Worm (Caenorhabditis elegans): Measurements from ENCODE around the gene nhr-27.

nhr-27 gene

ce11 chrX:12731188-12731857 lies 76.8 kb downstream of the nhr-27 start, which contains the start of gene pgp-12:
Gene pgp-12 (plus strand): TSS chrX:12731807.
- TF ChIP-seq lin-1 (GFP tag; IDR thresholded peaks at IDR 0.05) (no peak), lin-38 (GFP tag; IDR thresholded peaks at IDR 0.05) (no peak), daf-16 (GFP tag; optimal IDR thresholded peaks at IDR 0.05) (no peak), daf-16 (tag; optimal IDR thresholded peaks at IDR 0.05) (no peak), nhr-28 (tag; optimal IDR thresholded peaks at IDR 0.05) (peak; percentile 41), lsy-2 (tag; optimal IDR thresholded peaks at IDR 0.05) (no peak), nhr-76 (tag; optimal IDR thresholded peaks at IDR 0.05) (no peak), php-3 (GFP tag; IDR thresholded peaks at IDR 0.05) (peak; percentile 65), snpc-1.2 (GFP tag; IDR thresholded peaks at IDR 0.05) (no peak), daf-12 (tag; optimal IDR thresholded peaks at IDR 0.05) (no peak), sdz-12 (GFP tag; optimal IDR thresholded peaks at IDR 0.05) (no peak), zfp-2 (tag; optimal IDR thresholded peaks at IDR 0.05) (no peak), Y48G9A.11 (GFP tag; IDR thresholded peaks at IDR 0.05) (no peak), ZK546.5 (tag; optimal IDR thresholded peaks at IDR 0.05) (no peak), saeg-2 (GFP tag; IDR thresholded peaks at IDR 0.05) (no peak), dmd-6 (GFP tag; IDR thresholded peaks at IDR 0.05) (peak; percentile 47), aly-2 (tag; optimal IDR thresholded peaks at IDR 0.05) (no peak), pha-4 (GFP tag; IDR thresholded peaks at IDR 0.05) (no peak), pha-4 (tag; optimal IDR thresholded peaks at IDR 0.05) (no peak)

ce11 chrX:12730075-12730474 lies 78.0 kb downstream of the nhr-27 start:
- no peak for TF ChIP-seq mdl-1 (tag; optimal IDR thresholded peaks at IDR 0.05)
- no peak for TF ChIP-seq ceh-32 (tag; optimal IDR thresholded peaks at IDR 0.05; ENCODE audit: poor library complexity)
- no peak for TF ChIP-seq hlh-11 (tag; optimal IDR thresholded peaks at IDR 0.05)
- peak; percentile 27 for TF ChIP-seq duxl-1 (tag; optimal IDR thresholded peaks at IDR 0.05; ENCODE audit: poor library complexity)

- no peak for TF ChIP-seq cey-2 (tag; optimal IDR thresholded peaks at IDR 0.05; ENCODE audit: borderline replicate concordance, insufficient read depth)
- no peak for TF ChIP-seq egl-43 (GFP tag; IDR thresholded peaks at IDR 0.05)
- TF ChIP-seq snpc-4 (tag; optimal IDR thresholded peaks at IDR 0.05): no peak
- TF ChIP-seq aha-1 (tag): peak; percentile 91
Observed at ce11 chrX:12726129-12726528, 82.0 kb downstream of the nhr-27 start.

- TF ChIP-seq madf-5 (GFP tag; IDR thresholded peaks at IDR 0.05) (no peak), aha-1 (tag) (peak; percentile 98)
Observed at ce11 chrX:12721429-12721828, 86.7 kb downstream of the nhr-27 start.

- TF ChIP-seq aha-1 (tag): peak; percentile 98
- peak in 1 of 2 experiments; percentile 19 for TF ChIP-seq hif-1 (tag; optimal IDR thresholded peaks at IDR 0.05)
- no peak for TF ChIP-seq zip-11 (GFP tag; IDR thresholded peaks at IDR 0.05)
- no peak for TF ChIP-seq mdl-1 (tag; optimal IDR thresholded peaks at IDR 0.05)
- no peak for TF ChIP-seq pha-4 (GFP tag; IDR thresholded peaks at IDR 0.05)
- no peak for TF ChIP-seq pha-4 (tag; optimal IDR thresholded peaks at IDR 0.05)
- no peak for TF ChIP-seq jun-1 (tag; optimal IDR thresholded peaks at IDR 0.05)
Observed at ce11 chrX:12713014-12713413, 95.1 kb downstream of the nhr-27 start.

- TF ChIP-seq ceh-20 (GFP tag; IDR thresholded peaks at IDR 0.05) (no peak), nhr-102 (tag; optimal IDR thresholded peaks at IDR 0.05) (no peak), saeg-2 (GFP tag; IDR thresholded peaks at IDR 0.05) (no peak), rbr-2 (tag; optimal IDR thresholded peaks at IDR 0.05) (no peak), ztf-7 (tag; optimal IDR thresholded peaks at IDR 0.05) (no peak), mep-1 (tag; optimal IDR thresholded peaks at IDR 0.05) (no peak), ceh-82 (tag; optimal IDR thresholded peaks at IDR 0.05) (no peak), arid-1 (GFP tag; conservative IDR thresholded peaks at IDR 0.05) (no peak), snpc-4 (tag; optimal IDR thresholded peaks at IDR 0.05) (no peak), ZK546.5 (tag; optimal IDR thresholded peaks at IDR 0.05) (no peak), nhr-42 (GFP tag; IDR thresholded peaks at IDR 0.05) (no peak)
Observed at ce11 chrX:12712353-12712752, 95.8 kb downstream of the nhr-27 start, which contains the start of gene rgs-2. Gene rgs-2 (plus strand): TSS chrX:12712653.
